Worm (Caenorhabditis elegans): Measurements from ENCODE around the gene F28H6.7.

F28H6.7 gene

ce11 chrX:14118762-14119161 lies 2.9 kb downstream of the F28H6.7 start:
- no peak for TF ChIP-seq W03F9.2 (tag; optimal IDR thresholded peaks at IDR 0.05)
- no peak for TF ChIP-seq dao-5 (tag; optimal IDR thresholded peaks at IDR 0.05)
- no peak for TF ChIP-seq him-1 (tag; optimal IDR thresholded peaks at IDR 0.05)

ce11 chrX:14125870-14126269 lies 10.0 kb downstream of the F28H6.7 start, which contains the start of gene F28H6.6:
Gene F28H6.6 (minus strand): TSS chrX:14125879.
- no peak for TF ChIP-seq W03F9.2 (tag; optimal IDR thresholded peaks at IDR 0.05)

- TF ChIP-seq dao-5 (tag; optimal IDR thresholded peaks at IDR 0.05) (no peak), W03F9.2 (tag; optimal IDR thresholded peaks at IDR 0.05) (no peak), him-1 (tag; optimal IDR thresholded peaks at IDR 0.05) (no peak)
These were observed 11.5 kb downstream of the F28H6.7 start, which contains the start of gene F28H6.4 for ce11 chrX:14127291-14127922. Gene F28H6.4 (plus strand): TSS chrX:14127872.

- TF ChIP-seq dao-5 (tag; optimal IDR thresholded peaks at IDR 0.05) (no peak), him-1 (tag; optimal IDR thresholded peaks at IDR 0.05) (no peak), W03F9.2 (tag; optimal IDR thresholded peaks at IDR 0.05) (no peak)
These were observed 15.6 kb downstream of the F28H6.7 start for ce11 chrX:14131476-14131875.

ce11 chrX:14132677-14133076 lies 16.8 kb downstream of the F28H6.7 start:
- no peak for TF ChIP-seq W03F9.2 (tag; optimal IDR thresholded peaks at IDR 0.05)
- no peak for TF ChIP-seq him-1 (tag; optimal IDR thresholded peaks at IDR 0.05)
- no peak for TF ChIP-seq dao-5 (tag; optimal IDR thresholded peaks at IDR 0.05)

ce11 chrX:14134244-14134643 lies 18.3 kb downstream of the F28H6.7 start, which contains the start of gene F28H6.8:
Gene F28H6.8 (minus strand): TSS chrX:14134344.
- TF ChIP-seq W03F9.2 (tag; optimal IDR thresholded peaks at IDR 0.05): no peak
- no peak for TF ChIP-seq him-1 (tag; optimal IDR thresholded peaks at IDR 0.05)
- TF ChIP-seq dao-5 (tag; optimal IDR thresholded peaks at IDR 0.05): no peak

- TF ChIP-seq W03F9.2 (tag; optimal IDR thresholded peaks at IDR 0.05) (peak; percentile 23), him-1 (tag; optimal IDR thresholded peaks at IDR 0.05) (no peak)
These were observed 19.0 kb downstream of the F28H6.7 start for ce11 chrX:14134883-14135282.

- TF ChIP-seq W03F9.2 (tag; optimal IDR thresholded peaks at IDR 0.05): no peak
- TF ChIP-seq him-1 (tag; optimal IDR thresholded peaks at IDR 0.05): no peak
- no peak for TF ChIP-seq dao-5 (tag; optimal IDR thresholded peaks at IDR 0.05)
These were observed 24.1 kb downstream of the F28H6.7 start, which contains the start of gene nkat-1 for ce11 chrX:14140040-14140439. Gene nkat-1 (minus strand): TSS chrX:14140140.

- no peak for TF ChIP-seq him-1 (tag; optimal IDR thresholded peaks at IDR 0.05)
- no peak for TF ChIP-seq dao-5 (tag; optimal IDR thresholded peaks at IDR 0.05)
These were observed 25.5 kb downstream of the F28H6.7 start for ce11 chrX:14141344-14141841.

ce11 chrX:14141896-14142392 lies 26.0 kb downstream of the F28H6.7 start, which contains the start of gene ceh-89:
Gene ceh-89 (plus strand): TSS chrX:14141946.
- TF ChIP-seq dao-5 (tag; optimal IDR thresholded peaks at IDR 0.05) (no peak), him-1 (tag; optimal IDR thresholded peaks at IDR 0.05) (no peak), W03F9.2 (tag; optimal IDR thresholded peaks at IDR 0.05) (no peak)

- TF ChIP-seq him-1 (tag; optimal IDR thresholded peaks at IDR 0.05) (no peak), dao-5 (tag; optimal IDR thresholded peaks at IDR 0.05) (no peak)
These were observed 29.7 kb downstream of the F28H6.7 start for ce11 chrX:14145634-14146033.

ce11 chrX:14146740-14147140 lies 30.8 kb downstream of the F28H6.7 start:
- TF ChIP-seq W03F9.2 (tag; optimal IDR thresholded peaks at IDR 0.05): peak; percentile 77
- no peak for TF ChIP-seq dao-5 (tag; optimal IDR thresholded peaks at IDR 0.05)
- peak; percentile 30 for TF ChIP-seq him-1 (tag; optimal IDR thresholded peaks at IDR 0.05)

- no peak for TF ChIP-seq W03F9.2 (tag; optimal IDR thresholded peaks at IDR 0.05)
- no peak for TF ChIP-seq him-1 (tag; optimal IDR thresholded peaks at IDR 0.05)
- no peak for TF ChIP-seq dao-5 (tag; optimal IDR thresholded peaks at IDR 0.05)
These were observed 31.5 kb downstream of the F28H6.7 start, which contains the start of gene akt-2 for ce11 chrX:14147400-14147799. Gene akt-2 (plus strand): TSS chrX:14147700.

- no peak for TF ChIP-seq dao-5 (tag; optimal IDR thresholded peaks at IDR 0.05)
- no peak for TF ChIP-seq W03F9.2 (tag; optimal IDR thresholded peaks at IDR 0.05)
- no peak for TF ChIP-seq him-1 (tag; optimal IDR thresholded peaks at IDR 0.05)
These were observed 36.7 kb downstream of the F28H6.7 start for ce11 chrX:14152644-14153043.

ce11 chrX:14156913-14157312 lies 41.0 kb downstream of the F28H6.7 start, which contains the start of gene ceh-90:
Gene ceh-90 (minus strand): TSS chrX:14157013.
- TF ChIP-seq him-1 (tag; optimal IDR thresholded peaks at IDR 0.05) (no peak), W03F9.2 (tag; optimal IDR thresholded peaks at IDR 0.05) (no peak), dao-5 (tag; optimal IDR thresholded peaks at IDR 0.05) (no peak)
